Comparison of ENCODE assay signal across 1 fruit fly cellular context in the genomic region with DNA sequence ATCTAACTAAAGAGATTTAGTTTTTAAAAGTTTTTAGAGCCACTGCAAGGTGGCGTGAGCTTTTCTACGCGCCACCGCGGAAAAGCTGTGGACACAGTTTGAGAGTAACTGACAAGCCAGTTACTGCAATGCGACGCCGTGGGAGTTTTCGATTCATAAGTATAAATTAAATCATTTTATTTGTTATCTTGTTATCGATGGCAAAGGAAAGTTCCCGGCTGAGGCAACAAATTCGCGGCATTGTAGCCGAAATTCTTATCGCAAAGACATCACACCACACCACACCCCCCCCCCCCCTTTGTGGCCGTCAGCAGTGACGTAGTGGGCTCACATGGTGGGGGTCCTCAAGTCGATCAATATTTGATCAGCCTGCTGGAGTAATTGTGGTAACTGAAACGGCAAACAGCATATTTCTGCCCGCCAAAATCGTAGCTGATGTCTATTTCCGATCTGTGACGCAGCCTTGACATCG.
TF ChIP-seq lines count a peak whose summit lies in the region.

No protein-coding gene starts in this region.

TF ChIP-seq in whole organism, embryonic, 481 proteins besides CTCF, POLR2A, EP300 and RAD21 (continued from another document and continues in another):
- TF ChIP-seq dysf (GFP tag; IDR thresholded peaks at IDR 0.05; lab: Robert Waterston, UW) (no peak), BEAF-32 (GFP tag; optimal IDR thresholded peaks at IDR 0.05; lab: Kevin White, UChicago) (no peak), fd64A (GFP tag; optimal IDR thresholded peaks at IDR 0.05; lab: Kevin White, UChicago) (peak; percentile 76), Dll (GFP tag; IDR thresholded peaks at IDR 0.05; lab: Robert Waterston, UW; ENCODE audit: partially characterized antibody) (no peak), PHDP (tag; optimal IDR thresholded peaks at IDR 0.05; lab: Kevin White, UChicago) (peak; percentile 37), Adf1 (GFP tag; IDR thresholded peaks at IDR 0.05; lab: Robert Waterston, UW) (peak; percentile 35), CG13296 (GFP tag; optimal IDR thresholded peaks at IDR 0.05; lab: Kevin White, UChicago) (peak; percentile 67), CG5953 (GFP tag; IDR thresholded peaks at IDR 0.05; lab: Robert Waterston, UW) (no peak), CG14014 (GFP tag; IDR thresholded peaks at IDR 0.05; lab: Robert Waterston, UW) (peak; percentile 27; the same call in 1 of the 2 replicates), CG31224 (GFP tag; IDR thresholded peaks at IDR 0.05; lab: Robert Waterston, UW) (peak; percentile 43; the same call in 1 of the 2 replicates), Trl (optimal IDR thresholded peaks at IDR 0.05; lab: Kevin White, UChicago) (no peak), Trl (GFP tag; optimal IDR thresholded peaks at IDR 0.05; lab: Kevin White, UChicago) (no peak), cwo (GFP tag; optimal IDR thresholded peaks at IDR 0.05; lab: Kevin White, UChicago) (peak; percentile 57), NC2α (GFP tag; optimal IDR thresholded peaks at IDR 0.05; lab: Kevin White, UChicago) (no peak), cas (GFP tag; IDR thresholded peaks at IDR 0.05; lab: Robert Waterston, UW) (no peak), nmo (GFP tag; optimal IDR thresholded peaks at IDR 0.05; lab: Kevin White, UChicago) (peak; percentile 1), CG16863 (GFP tag; optimal IDR thresholded peaks at IDR 0.05; lab: Kevin White, UChicago) (no peak), Stat92E (GFP tag; optimal IDR thresholded peaks at IDR 0.05; lab: Kevin White, UChicago) (no peak), CG17568 (GFP tag; optimal IDR thresholded peaks at IDR 0.05; lab: Kevin White, UChicago) (peak; percentile 36), run (tag; optimal IDR thresholded peaks at IDR 0.05; lab: Kevin White, UChicago) (no peak), Asciz (GFP tag; optimal IDR thresholded peaks at IDR 0.05; lab: Kevin White, UChicago) (peak; percentile 58), MESR4 (GFP tag; optimal IDR thresholded peaks at IDR 0.05; lab: Kevin White, UChicago) (no peak), CG1832 (GFP tag; optimal IDR thresholded peaks at IDR 0.05; lab: Kevin White, UChicago) (no peak), CG43689 (GFP tag; IDR thresholded peaks at IDR 0.05; lab: Robert Waterston, UW) (no peak), Hmr (GFP tag; optimal IDR thresholded peaks at IDR 0.05; lab: Kevin White, UChicago) (peak; percentile 59), vnd (GFP tag; IDR thresholded peaks at IDR 0.05; lab: Robert Waterston, UW; ENCODE audit: partially characterized antibody) (no peak), CG32532 (GFP tag; IDR thresholded peaks at IDR 0.05; lab: Robert Waterston, UW) (peak; percentile 42), CG7839 (tag; optimal IDR thresholded peaks at IDR 0.05; lab: Kevin White, UChicago) (peak; percentile 6), gce (GFP tag; IDR thresholded peaks at IDR 0.05; lab: Robert Waterston, UW) (no peak), Lhr (GFP tag; optimal IDR thresholded peaks at IDR 0.05; lab: Kevin White, UChicago) (peak; percentile 0), odd (GFP tag; optimal IDR thresholded peaks at IDR 0.05; lab: Kevin White, UChicago) (peak; percentile 64), CG9876 (GFP tag; optimal IDR thresholded peaks at IDR 0.05; lab: Kevin White, UChicago) (no peak), CG7963 (GFP tag; IDR thresholded peaks at IDR 0.05; lab: Robert Waterston, UW; ENCODE audit: partially characterized antibody) (no peak), Atf3 (GFP tag; optimal IDR thresholded peaks at IDR 0.05; lab: Kevin White, UChicago) (no peak), dati (GFP tag; IDR thresholded peaks at IDR 0.05; lab: Robert Waterston, UW) (no peak), HLH3B (GFP tag; IDR thresholded peaks at IDR 0.05; lab: Robert Waterston, UW) (peak; percentile 9; the same call in 1 of the 2 replicates), kah (GFP tag; optimal IDR thresholded peaks at IDR 0.05; lab: Kevin White, UChicago) (peak; percentile 23), Scr (GFP tag; IDR thresholded peaks at IDR 0.05; lab: Robert Waterston, UW; ENCODE audit: partially characterized antibody) (no peak), chn (GFP tag; optimal IDR thresholded peaks at IDR 0.05; lab: Kevin White, UChicago) (no peak), C15 (GFP tag; IDR thresholded peaks at IDR 0.05; lab: Robert Waterston, UW) (no peak), CG10147 (GFP tag; optimal IDR thresholded peaks at IDR 0.05; lab: Kevin White, UChicago) (peak; percentile 37), HHEX (GFP tag; optimal IDR thresholded peaks at IDR 0.05; lab: Kevin White, UChicago) (peak; percentile 70), Eip74EF (GFP tag; optimal IDR thresholded peaks at IDR 0.05; lab: Kevin White, UChicago) (no peak), tna (GFP tag; IDR thresholded peaks at IDR 0.05; lab: Robert Waterston, UW; ENCODE audit: partially characterized antibody) (0 out of 2 replicates have a peak, but pooled peaks have one; percentile 29), Side (GFP tag; optimal IDR thresholded peaks at IDR 0.05; lab: Kevin White, UChicago) (no peak), sim (GFP tag; IDR thresholded peaks at IDR 0.05; lab: Robert Waterston, UW) (no peak), Hr51 (GFP tag; optimal IDR thresholded peaks at IDR 0.05; lab: Kevin White, UChicago) (peak; percentile 18 to 21), insv (GFP tag; optimal IDR thresholded peaks at IDR 0.05; lab: Kevin White, UChicago) (no peak), pum (GFP tag; optimal IDR thresholded peaks at IDR 0.05; lab: Kevin White, UChicago) (no peak), fd96Cb (tag; optimal IDR thresholded peaks at IDR 0.05; lab: Kevin White, UChicago) (peak; percentile 9), en (GFP tag; optimal IDR thresholded peaks at IDR 0.05; lab: Kevin White, UChicago) (no peak), CG2129 (GFP tag; IDR thresholded peaks at IDR 0.05; lab: Robert Waterston, UW; ENCODE audit: partially characterized antibody) (no peak), Ravus (GFP tag; IDR thresholded peaks at IDR 0.05; lab: Robert Waterston, UW) (no peak), da (GFP tag; optimal IDR thresholded peaks at IDR 0.05; lab: Kevin White, UChicago) (no peak), fru (optimal IDR thresholded peaks at IDR 0.05; lab: Kevin White, UChicago) (no peak), CG11723 (GFP tag; optimal IDR thresholded peaks at IDR 0.05; lab: Kevin White, UChicago) (no peak), CG16813 (GFP tag; IDR thresholded peaks at IDR 0.05; lab: Robert Waterston, UW; ENCODE audit: partially characterized antibody) (no peak), tin (GFP tag; optimal IDR thresholded peaks at IDR 0.05; lab: Kevin White, UChicago) (no peak), Gsc (GFP tag; IDR thresholded peaks at IDR 0.05; lab: Robert Waterston, UW) (no peak), CG18599 (GFP tag; optimal IDR thresholded peaks at IDR 0.05; lab: Kevin White, UChicago) (peak; percentile 83), GATAe (GFP tag; conservative IDR thresholded peaks at IDR 0.05; lab: Robert Waterston, UW) (no peak), E2f2 (GFP tag; IDR thresholded peaks at IDR 0.05; lab: Robert Waterston, UW) (peak; percentile 54; the same call in 1 of the 2 replicates), CG14667 (GFP tag; IDR thresholded peaks at IDR 0.05; lab: Robert Waterston, UW) (no peak), CG14860 (GFP tag; IDR thresholded peaks at IDR 0.05; lab: Robert Waterston, UW; ENCODE audit: partially characterized antibody) (peak; percentile 48; the same call in 2 of the 3 replicates), CG42726 (GFP tag; IDR thresholded peaks at IDR 0.05; lab: Robert Waterston, UW; ENCODE audit: partially characterized antibody) (no peak), usp (GFP tag; optimal IDR thresholded peaks at IDR 0.05; lab: Kevin White, UChicago) (no peak), zf30C (GFP tag; optimal IDR thresholded peaks at IDR 0.05; lab: Kevin White, UChicago) (no peak), Antp (GFP tag; optimal IDR thresholded peaks at IDR 0.05; lab: Kevin White, UChicago) (no peak), Nf-YB (GFP tag; optimal IDR thresholded peaks at IDR 0.05; lab: Kevin White, UChicago) (peak; percentile 17), zen (tag; optimal IDR thresholded peaks at IDR 0.05; lab: Kevin White, UChicago) (no peak), crol (GFP tag; IDR thresholded peaks at IDR 0.05; lab: Robert Waterston, UW) (peak; percentile 89), CG13287 (GFP tag; IDR thresholded peaks at IDR 0.05; lab: Robert Waterston, UW; ENCODE audit: partially characterized antibody) (no peak), sna (GFP tag; IDR thresholded peaks at IDR 0.05; lab: Robert Waterston, UW; ENCODE audit: partially characterized antibody) (no peak), Doc2 (GFP tag; IDR thresholded peaks at IDR 0.05; lab: Robert Waterston, UW) (no peak), HmgZ (tag; optimal IDR thresholded peaks at IDR 0.05; lab: Kevin White, UChicago) (peak; percentile 49), CG11696 (GFP tag; IDR thresholded peaks at IDR 0.05; lab: Robert Waterston, UW) (no peak), CG4360 (GFP tag; IDR thresholded peaks at IDR 0.05; lab: Robert Waterston, UW) (no peak), al (GFP tag; IDR thresholded peaks at IDR 0.05; lab: Robert Waterston, UW) (no peak), CG7987 (GFP tag; optimal IDR thresholded peaks at IDR 0.05; lab: Kevin White, UChicago) (peak; percentile 60), Pdp1 (GFP tag; optimal IDR thresholded peaks at IDR 0.05; lab: Kevin White, UChicago) (peak in 1 of 2 experiments; percentile 36), Sin3A (optimal IDR thresholded peaks at IDR 0.05; lab: Kevin White, UChicago) (no peak), CG6689 (GFP tag; IDR thresholded peaks at IDR 0.05; lab: Robert Waterston, UW) (no peak), eyg (GFP tag; optimal IDR thresholded peaks at IDR 0.05; lab: Kevin White, UChicago) (no peak), CG10462 (GFP tag; optimal IDR thresholded peaks at IDR 0.05; lab: Kevin White, UChicago) (no peak), sima (GFP tag; optimal IDR thresholded peaks at IDR 0.05; lab: Kevin White, UChicago) (no peak), az2 (GFP tag; optimal IDR thresholded peaks at IDR 0.05; lab: Kevin White, UChicago) (no peak), Lpt (GFP tag; optimal IDR thresholded peaks at IDR 0.05; lab: Kevin White, UChicago) (no peak), slp2 (GFP tag; optimal IDR thresholded peaks at IDR 0.05; lab: Kevin White, UChicago) (no peak), pan (optimal IDR thresholded peaks at IDR 0.05; lab: Kevin White, UChicago) (no peak), pan (GFP tag; optimal IDR thresholded peaks at IDR 0.05 in 1 of 2, IDR thresholded peaks at IDR 0.05 in 1 of 2) (peak in 1 of 2 experiments; percentile 54), dan (GFP tag; IDR thresholded peaks at IDR 0.05; lab: Robert Waterston, UW) (no peak), danr (GFP tag; IDR thresholded peaks at IDR 0.05; lab: Robert Waterston, UW) (no peak), fd3F (GFP tag; optimal IDR thresholded peaks at IDR 0.05; lab: Kevin White, UChicago) (peak; percentile 15), ase (GFP tag; IDR thresholded peaks at IDR 0.05; lab: Robert Waterston, UW) (0 out of 3 replicates have a peak, but pooled peaks have one; percentile 15), Hmx (GFP tag; optimal IDR thresholded peaks at IDR 0.05; lab: Kevin White, UChicago) (no peak), Ptx1 (GFP tag; IDR thresholded peaks at IDR 0.05; lab: Robert Waterston, UW) (no peak), tio (GFP tag; optimal IDR thresholded peaks at IDR 0.05; lab: Kevin White, UChicago) (no peak), CG2875 (GFP tag; optimal IDR thresholded peaks at IDR 0.05; lab: Kevin White, UChicago) (no peak), grau (tag; optimal IDR thresholded peaks at IDR 0.05; lab: Kevin White, UChicago) (peak; percentile 13), her (GFP tag; optimal IDR thresholded peaks at IDR 0.05; lab: Kevin White, UChicago) (no peak), CG2120 (GFP tag; optimal IDR thresholded peaks at IDR 0.05; lab: Kevin White, UChicago) (peak; percentile 37), bab2 (GFP tag; optimal IDR thresholded peaks at IDR 0.05; lab: Kevin White, UChicago) (peak; percentile 2), NC2β (GFP tag; optimal IDR thresholded peaks at IDR 0.05; lab: Kevin White, UChicago) (no peak), CG2678 (tag; optimal IDR thresholded peaks at IDR 0.05; lab: Kevin White, UChicago) (peak; percentile 60), CG8478 (optimal IDR thresholded peaks at IDR 0.05; lab: Kevin White, UChicago) (no peak), CG15514 (GFP tag; optimal IDR thresholded peaks at IDR 0.05; lab: Kevin White, UChicago) (peak; percentile 70), CG12299 (tag; optimal IDR thresholded peaks at IDR 0.05; lab: Kevin White, UChicago) (no peak), CG11504 (tag; optimal IDR thresholded peaks at IDR 0.05; lab: Kevin White, UChicago) (peak; percentile 36), disco-r (GFP tag; optimal IDR thresholded peaks at IDR 0.05; lab: Kevin White, UChicago) (no peak), Fer3 (tag; optimal IDR thresholded peaks at IDR 0.05; lab: Kevin White, UChicago) (peak; percentile 38), CG34422 (GFP tag; IDR thresholded peaks at IDR 0.05; lab: Robert Waterston, UW) (peak; percentile 43; the same call in 1 of the 3 replicates), CG13624 (GFP tag; optimal IDR thresholded peaks at IDR 0.05; lab: Kevin White, UChicago) (peak; percentile 3), ap (GFP tag; IDR thresholded peaks at IDR 0.05; lab: Robert Waterston, UW) (no peak), esg (GFP tag; conservative IDR thresholded peaks at IDR 0.05; lab: Robert Waterston, UW) (no peak), CG8359 (GFP tag; optimal IDR thresholded peaks at IDR 0.05; lab: Kevin White, UChicago; ENCODE audit: borderline replicate concordance) (no peak), CG1024 (GFP tag; IDR thresholded peaks at IDR 0.05; lab: Robert Waterston, UW) (no peak), CG14050 (GFP tag; IDR thresholded peaks at IDR 0.05; lab: Robert Waterston, UW) (no peak), Jarid2 (GFP tag; optimal IDR thresholded peaks at IDR 0.05; lab: Kevin White, UChicago) (peak; percentile 27), Xbp1 (GFP tag; optimal IDR thresholded peaks at IDR 0.05; lab: Kevin White, UChicago) (no peak), CG7928 (GFP tag; optimal IDR thresholded peaks at IDR 0.05; lab: Kevin White, UChicago) (no peak), wek (GFP tag; optimal IDR thresholded peaks at IDR 0.05; lab: Kevin White, UChicago) (peak; percentile 34), CG10543 (GFP tag; optimal IDR thresholded peaks at IDR 0.05; lab: Kevin White, UChicago) (peak; percentile 87), Hr3 (GFP tag; optimal IDR thresholded peaks at IDR 0.05; lab: Kevin White, UChicago) (no peak), CG7271 (tag; optimal IDR thresholded peaks at IDR 0.05; lab: Kevin White, UChicago) (no peak), dimm (GFP tag; IDR thresholded peaks at IDR 0.05; lab: Robert Waterston, UW) (no peak), Meics (GFP tag; optimal IDR thresholded peaks at IDR 0.05; lab: Kevin White, UChicago) (peak; percentile 68), CG1647 (GFP tag; optimal IDR thresholded peaks at IDR 0.05; lab: Kevin White, UChicago) (no peak), Sox102F (GFP tag; optimal IDR thresholded peaks at IDR 0.05; lab: Kevin White, UChicago) (no peak)
